Worm (Caenorhabditis elegans) whole organism, young adult: ENCODE results near the gene C10B5.1.

ENCODE experiments used
- B0019.2 ChIP-seq: fragments of 200-800 bp; sonication (Bioruptor generic); conservative IDR thresholded peaks from 2 replicates; pipeline ENCODE4 v1.3.6; 2022; ENCODE audit warnings: missing genetic modification reagents, missing genetic modification characterization, missing compliant biosample characterization
- B0336.3 ChIP-seq: fragments of 200-800 bp; sonication (Bioruptor generic); IDR thresholded peaks from 2 replicates; pipeline ENCODE4 v1.3.6; 2022; ENCODE audit warnings: missing genetic modification characterization, missing compliant biosample characterization
- F23B12.7 ChIP-seq: sonication (generic microtip); optimal IDR thresholded peaks from 2 replicates; lab custom pipeline; 2017; ENCODE audit warnings: missing genetic modification characterization, mild to moderate bottlenecking, missing compliant biosample characterization, antibody characterized with exemption, moderate library complexity; ENCODE audit not compliant: insufficient read depth
- F33H1.4 ChIP-seq: fragments of 200-800 bp; sonication (Bioruptor generic); IDR thresholded peaks from 2 replicates; pipeline ENCODE4 v1.3.6; 2022; ENCODE audit warnings: missing genetic modification reagents, missing genetic modification characterization, missing compliant biosample characterization
- F49E8.2 ChIP-seq: sonication (generic microtip); optimal IDR thresholded peaks from 3 replicates; lab custom pipeline; 2017; ENCODE audit warnings: missing genetic modification characterization, mild to moderate bottlenecking, missing compliant biosample characterization, antibody characterized with exemption, moderate library complexity; ENCODE audit not compliant: insufficient read depth
- F55B11.4 ChIP-seq: sonication (generic microtip); optimal IDR thresholded peaks from 2 replicates; lab custom pipeline; 2016; ENCODE audit warnings: missing compliant biosample characterization, missing genetic modification characterization, borderline replicate concordance; ENCODE audit not compliant: insufficient read depth
- K12H6.12 ChIP-seq: fragments of 200-800 bp; sonication (Bioruptor generic); optimal IDR thresholded peaks from 2 replicates; lab custom pipeline; 2018; ENCODE audit warnings: mild to moderate bottlenecking, missing genetic modification characterization, missing compliant biosample characterization
- Y56A3A.18 ChIP-seq: fragments of 200-800 bp; sonication (Bioruptor generic); IDR thresholded peaks from 2 replicates; pipeline ENCODE4 v1.3.6; 2022; ENCODE audit warnings: missing genetic modification reagents, missing genetic modification characterization, missing compliant biosample characterization
- ZK185.1 ChIP-seq: sonication (generic microtip); optimal IDR thresholded peaks from 2 replicates; lab custom pipeline; 2016; ENCODE audit warnings: mild to moderate bottlenecking, missing genetic modification characterization, missing compliant biosample characterization; ENCODE audit not compliant: poor library complexity, severe bottlenecking
- akir-1 ChIP-seq: fragments of 200-800 bp; sonication (Bioruptor generic); optimal IDR thresholded peaks from 2 replicates; lab custom pipeline; 2018; ENCODE audit warnings: mild to moderate bottlenecking, missing genetic modification characterization, moderate library complexity, missing compliant biosample characterization
- aptf-3 ChIP-seq: fragments of 200-800 bp; sonication (Bioruptor generic); IDR thresholded peaks from 2 replicates; pipeline ENCODE4 v1.3.6; 2022; ENCODE audit warnings: missing genetic modification characterization, missing compliant biosample characterization
- atf-7 ChIP-seq: sonication (generic microtip); optimal IDR thresholded peaks from 2 replicates; lab custom pipeline; 2017; ENCODE audit warnings: mild to moderate bottlenecking, missing genetic modification characterization, missing compliant biosample characterization
- attf-5 ChIP-seq: fragments of 200-800 bp; sonication (Bioruptor generic); optimal IDR thresholded peaks from 2 replicates; lab custom pipeline; 2018; ENCODE audit warnings: mild to moderate bottlenecking, missing genetic modification characterization, missing compliant biosample characterization
- bed-2 ChIP-seq: fragments of 200-800 bp; sonication (Bioruptor generic); IDR thresholded peaks from 2 replicates; pipeline ENCODE4 v1.3.6; 2022; ENCODE audit warnings: missing genetic modification reagents, missing genetic modification characterization, missing compliant biosample characterization
- cebp-2 ChIP-seq: fragments of 200-800 bp; sonication (Bioruptor generic); IDR thresholded peaks from 2 replicates; pipeline ENCODE4 v1.3.6; 2022; ENCODE audit warnings: missing genetic modification characterization, missing compliant biosample characterization
- efl-1 ChIP-seq: fragments of 150-350 bp; optimal IDR thresholded peaks from 2 replicates; lab custom pipeline; 2014; ENCODE audit warnings: missing biosample characterization, missing genetic modification reagents, missing genetic modification characterization
- egrh-3 ChIP-seq: fragments of 200-800 bp; sonication (Bioruptor generic); IDR thresholded peaks from 2 replicates; pipeline ENCODE4 v1.3.6; 2022; ENCODE audit warnings: missing genetic modification reagents, missing genetic modification characterization, missing compliant biosample characterization
- gei-17 ChIP-seq: fragments of 200-800 bp; sonication (Bioruptor generic); optimal IDR thresholded peaks from 2 replicates; lab custom pipeline; 2018; ENCODE audit warnings: mild to moderate bottlenecking, missing genetic modification characterization, missing compliant biosample characterization
- hlh-12 ChIP-seq: sonication (generic microtip); optimal IDR thresholded peaks from 2 replicates; lab custom pipeline; 2016; ENCODE audit warnings: missing genetic modification characterization, missing compliant biosample characterization
- lag-1 ChIP-seq: fragments of 200-800 bp; sonication (Bioruptor generic); IDR thresholded peaks from 2 replicates; pipeline ENCODE4 v1.3.6; 2022; ENCODE audit warnings: missing genetic modification reagents, missing genetic modification characterization, missing compliant biosample characterization
- lin-26 ChIP-seq: fragments of 200-800 bp; sonication (Bioruptor generic); IDR thresholded peaks from 2 replicates; pipeline ENCODE4 v1.3.6; 2022; ENCODE audit warnings: missing genetic modification reagents, missing genetic modification characterization, missing compliant biosample characterization
- lin-35 ChIP-seq, 3 experiments: fragments of 150-350 bp in 2 of 3; sonication (generic microtip) in 1 of 3; optimal IDR thresholded peaks; 2 replicates each; lab custom pipeline; 2014 to 2018; ENCODE audit warnings: missing biosample characterization in 3 of 3, missing genetic modification characterization in 3 of 3, missing genetic modification reagents in 3 of 3
- lin-40 ChIP-seq: sonication (generic microtip); optimal IDR thresholded peaks from 2 replicates; lab custom pipeline; 2016; ENCODE audit warnings: missing genetic modification characterization, mild to moderate bottlenecking, missing compliant biosample characterization, missing genotype, missing genetic modification reagents
- lir-1 ChIP-seq: fragments of 200-800 bp; sonication (Bioruptor generic); conservative IDR thresholded peaks from 2 replicates; pipeline ENCODE4 v1.3.6; 2022; ENCODE audit warnings: missing genetic modification reagents, missing genetic modification characterization, missing compliant biosample characterization
- lsl-1 ChIP-seq: fragments of 200-800 bp; sonication (Bioruptor generic); optimal IDR thresholded peaks from 2 replicates; lab custom pipeline; 2018; ENCODE audit warnings: mild to moderate bottlenecking, missing genetic modification characterization, moderate library complexity, missing compliant biosample characterization
- madf-10 ChIP-seq: sonication (generic microtip); optimal IDR thresholded peaks from 2 replicates; lab custom pipeline; 2016; ENCODE audit warnings: mild to moderate bottlenecking, missing genetic modification characterization, missing compliant biosample characterization
- mcd-1 ChIP-seq: fragments of 200-800 bp; sonication (Bioruptor generic); IDR thresholded peaks from 2 replicates; pipeline ENCODE4 v1.3.6; 2022; ENCODE audit warnings: missing genetic modification reagents, missing genetic modification characterization, missing compliant biosample characterization
- mel-28 ChIP-seq: sonication (generic microtip); optimal IDR thresholded peaks from 2 replicates; lab custom pipeline; 2016; ENCODE audit warnings: borderline replicate concordance, mild to moderate bottlenecking, missing genetic modification characterization, missing compliant biosample characterization
- mes-4 ChIP-seq: sonication (generic microtip); optimal IDR thresholded peaks from 2 replicates; lab custom pipeline; 2016; ENCODE audit warnings: missing genotype, missing genetic modification characterization, missing compliant biosample characterization
- nfya-2 ChIP-seq: fragments of 200-800 bp; sonication (Bioruptor generic); IDR thresholded peaks from 2 replicates; pipeline ENCODE4 v1.3.6; 2022; ENCODE audit warnings: missing genetic modification reagents, missing genetic modification characterization, missing compliant biosample characterization
- nfyb-1 ChIP-seq: fragments of 200-800 bp; sonication (Bioruptor generic); IDR thresholded peaks from 2 replicates; pipeline ENCODE4 v1.3.6; 2022; ENCODE audit warnings: missing genetic modification reagents, missing genetic modification characterization, missing compliant biosample characterization
- nhr-120 ChIP-seq: fragments of 200-800 bp; sonication (Bioruptor generic); IDR thresholded peaks from 2 replicates; pipeline ENCODE4 v1.3.6; 2022; ENCODE audit warnings: missing genetic modification characterization, missing compliant biosample characterization
- nhr-27 ChIP-seq: fragments of 200-800 bp; sonication (Bioruptor generic); optimal IDR thresholded peaks from 2 replicates; lab custom pipeline; 2018; ENCODE audit warnings: mild to moderate bottlenecking, missing genetic modification characterization, moderate library complexity, missing compliant biosample characterization
- nhr-80 ChIP-seq: sonication (generic microtip); optimal IDR thresholded peaks from 2 replicates; lab custom pipeline; 2016; ENCODE audit warnings: missing genetic modification characterization, missing compliant biosample characterization
- repo-1 ChIP-seq: sonication (generic microtip); optimal IDR thresholded peaks from 2 replicates; lab custom pipeline; 2017; ENCODE audit warnings: mild to moderate bottlenecking, missing genetic modification characterization, missing compliant biosample characterization
- sea-2 ChIP-seq: fragments of 200-800 bp; sonication (Bioruptor generic); IDR thresholded peaks from 2 replicates; pipeline ENCODE4 v1.3.6; 2022; ENCODE audit warnings: missing genetic modification characterization, missing compliant biosample characterization
- somi-1 ChIP-seq: fragments of 200-800 bp; sonication (Bioruptor generic); optimal IDR thresholded peaks from 2 replicates; lab custom pipeline; 2018; ENCODE audit warnings: mild to moderate bottlenecking, missing genetic modification characterization, missing compliant biosample characterization
- sptf-2 ChIP-seq: fragments of 200-800 bp; sonication (Bioruptor generic); optimal IDR thresholded peaks from 2 replicates; lab custom pipeline; 2018; ENCODE audit warnings: mild to moderate bottlenecking, missing genetic modification characterization, missing compliant biosample characterization
- tbx-9 ChIP-seq: sonication (generic microtip); optimal IDR thresholded peaks from 2 replicates; lab custom pipeline; 2016; ENCODE audit warnings: borderline replicate concordance, missing genetic modification characterization, inconsistent platforms, missing compliant biosample characterization
- unc-62 ChIP-seq: fragments of 150-350 bp; optimal IDR thresholded peaks from 2 replicates; lab custom pipeline; 2014; ENCODE audit warnings: missing biosample characterization, missing genetic modification reagents, missing genetic modification characterization
- xnd-1 ChIP-seq: sonication (generic microtip); optimal IDR thresholded peaks from 2 replicates; lab custom pipeline; 2016; ENCODE audit warnings: missing genotype, missing genetic modification reagents, missing genetic modification characterization, missing compliant biosample characterization
- zfh-2 ChIP-seq: fragments of 200-800 bp; sonication (Bioruptor generic); conservative IDR thresholded peaks from 2 replicates; pipeline ENCODE4 v1.3.6; 2022; ENCODE audit warnings: missing genetic modification reagents, missing genetic modification characterization, missing compliant biosample characterization
- ztf-18 ChIP-seq: sonication (generic microtip); optimal IDR thresholded peaks from 2 replicates; lab custom pipeline; 2016; ENCODE audit warnings: missing genotype, mild to moderate bottlenecking, missing genetic modification characterization, missing compliant biosample characterization
- ztf-26 ChIP-seq: sonication (generic microtip); optimal IDR thresholded peaks from 2 replicates; lab custom pipeline; 2017; ENCODE audit warnings: missing genetic modification characterization, missing compliant biosample characterization

C10B5.1 gene

DNA sequence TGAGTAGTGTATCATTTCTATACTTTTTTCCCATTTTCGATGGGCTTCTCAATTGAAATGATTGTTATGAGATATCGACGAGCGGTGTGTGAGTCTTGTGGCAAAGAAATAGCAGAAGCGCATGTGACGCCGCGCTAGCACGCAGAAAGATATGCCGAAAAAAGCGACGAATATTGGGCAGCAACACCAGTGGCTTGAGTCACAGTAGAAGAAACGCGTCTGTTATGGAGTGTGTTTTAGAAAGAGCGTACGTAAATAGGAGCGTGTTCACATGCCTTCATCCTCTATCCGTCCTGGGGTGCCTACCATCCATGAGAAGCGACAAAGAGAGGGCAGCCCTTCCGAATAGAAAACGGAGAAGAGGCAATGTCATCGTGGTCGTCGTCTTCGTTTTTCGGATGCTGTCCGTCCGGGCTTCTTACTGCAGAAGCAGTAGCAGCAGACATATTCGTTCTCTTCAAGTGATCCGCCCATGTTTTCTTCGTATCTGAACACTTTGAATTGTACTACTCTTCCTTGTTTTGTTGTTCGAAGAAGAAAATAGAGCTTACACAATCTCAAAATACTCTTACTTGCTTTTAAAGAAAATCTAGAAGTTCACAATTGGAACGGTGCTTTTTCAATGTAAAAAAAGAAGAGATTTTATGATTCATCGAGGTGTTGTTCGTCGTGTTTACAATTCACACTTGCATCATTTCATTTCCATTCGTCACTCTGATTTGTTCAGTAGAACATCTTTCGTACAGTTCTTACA lies 28.9 kb downstream of the C10B5.1 start (continued):
- TF ChIP-seq lsl-1 (GFP tag; lab: Kevin White, UChicago) (no peak), aptf-3 (GFP tag; lab: Robert Waterston, UW) (0 out of 2 replicates have a peak, but pooled peaks have one; percentile 7), bed-2 (no peak), gei-17 (GFP tag; lab: Kevin White, UChicago) (no peak), nhr-120 (GFP tag; lab: Robert Waterston, UW) (0 out of 2 replicates have a peak, but pooled peaks have one; percentile 30), nhr-80 (tag; lab: Kevin White, UChicago) (no peak), lir-1 (GFP tag; lab: Robert Waterston, UW) (no peak), F23B12.7 (tag; lab: Kevin White, UChicago) (no peak), F33H1.4 (GFP tag; lab: Robert Waterston, UW) (no peak), mel-28 (no peak), cebp-2 (GFP tag; lab: Robert Waterston, UW) (no peak), madf-10 (tag; lab: Kevin White, UChicago) (no peak), akir-1 (GFP tag; lab: Kevin White, UChicago) (no peak), Y56A3A.18 (GFP tag; lab: Robert Waterston, UW) (no peak), lin-26 (GFP tag; lab: Robert Waterston, UW) (peak; percentile 66; the same call in 1 of the 2 replicates), repo-1 (peak; percentile 31), ztf-18 (tag; lab: Kevin White, UChicago) (no peak), unc-62 (GFP tag; lab: Kevin White, UChicago) (no peak), lin-35 (GFP tag; optimal IDR thresholded peaks at IDR 0.05; lab: Kevin White, UChicago) (peak in 1 of 3 experiments; percentile 11), egrh-3 (GFP tag; lab: Robert Waterston, UW) (no peak), tbx-9 (tag; lab: Kevin White, UChicago) (no peak), mcd-1 (GFP tag; lab: Robert Waterston, UW) (no peak), lag-1 (no peak), atf-7 (no peak), xnd-1 (tag; lab: Kevin White, UChicago) (no peak)

DNA sequence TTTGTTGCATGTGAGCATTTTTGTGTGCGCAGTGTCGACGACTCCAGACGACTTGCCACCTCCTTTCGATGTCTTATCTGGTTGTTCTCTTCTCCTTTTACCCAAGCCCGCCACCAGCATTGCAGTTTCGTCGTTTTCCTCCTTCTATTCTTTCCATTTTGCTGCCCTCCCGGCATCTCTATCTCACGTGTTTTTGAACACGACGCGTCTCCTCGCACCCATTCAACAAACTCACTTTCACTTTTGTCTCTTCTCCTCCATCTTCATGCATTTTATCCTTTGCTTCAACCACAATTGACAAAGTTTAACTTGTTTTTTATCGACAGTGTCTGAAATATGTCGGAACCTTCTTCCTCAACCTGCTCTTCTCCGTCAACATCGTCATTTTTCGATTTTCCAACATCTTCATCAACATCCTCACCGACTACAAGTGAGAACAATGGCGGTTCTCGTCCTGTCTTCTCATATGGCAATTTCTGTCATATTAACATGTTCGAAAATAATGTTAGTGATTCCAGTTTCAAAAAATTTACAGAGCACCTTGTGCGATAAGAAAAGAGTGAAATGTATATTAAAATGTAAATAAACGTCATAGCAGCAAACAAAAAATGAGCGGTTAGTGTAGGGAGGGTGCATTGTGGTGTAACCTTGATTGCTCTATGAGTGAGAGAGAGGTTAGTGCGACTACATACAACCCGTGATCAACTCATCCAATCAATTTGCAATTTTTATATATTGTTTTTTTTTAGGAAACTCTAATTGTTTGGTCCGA lies 29.8 kb downstream of the C10B5.1 start, which contains the start of gene fip-4:
fip-4 (minus strand) TSS at position 636 of the 772 bp plus-strand sequence.
- TF ChIP-seq zfh-2 (GFP tag; lab: Robert Waterston, UW) (0 out of 2 replicates have a peak, but pooled peaks have one; percentile 8), F55B11.4 (tag; lab: Kevin White, UChicago) (no peak), nfyb-1 (GFP tag; lab: Robert Waterston, UW) (no peak), akir-1 (GFP tag; lab: Kevin White, UChicago) (no peak), K12H6.12 (no peak), somi-1 (GFP tag; lab: Kevin White, UChicago) (no peak), lin-35 (GFP tag; optimal IDR thresholded peaks at IDR 0.05; lab: Kevin White, UChicago) (no peak), ztf-18 (tag; lab: Kevin White, UChicago) (no peak), sptf-2 (GFP tag; lab: Kevin White, UChicago) (no peak), sea-2 (GFP tag; lab: Robert Waterston, UW) (no peak), mes-4 (tag; lab: Kevin White, UChicago) (no peak), F49E8.2 (tag; lab: Kevin White, UChicago) (no peak), hlh-12 (tag; lab: Kevin White, UChicago) (no peak), B0019.2 (GFP tag; lab: Robert Waterston, UW) (no peak), ZK185.1 (tag; lab: Kevin White, UChicago) (peak; percentile 10), efl-1 (GFP tag; lab: Kevin White, UChicago) (no peak), xnd-1 (tag; lab: Kevin White, UChicago) (no peak), nhr-27 (tag; lab: Kevin White, UChicago) (no peak), B0336.3 (GFP tag; lab: Robert Waterston, UW) (0 out of 2 replicates have a peak, but pooled peaks have one; percentile 18), aptf-3 (GFP tag; lab: Robert Waterston, UW) (0 out of 2 replicates have a peak, but pooled peaks have one; percentile 23), repo-1 (no peak), lin-40 (tag; lab: Kevin White, UChicago) (no peak), mcd-1 (GFP tag; lab: Robert Waterston, UW) (no peak), attf-5 (GFP tag; lab: Kevin White, UChicago) (no peak), F23B12.7 (tag; lab: Kevin White, UChicago) (peak; percentile 23), ztf-26 (tag; lab: Kevin White, UChicago) (no peak), nfya-2 (GFP tag; lab: Robert Waterston, UW) (no peak)
